Fruit fly (Drosophila melanogaster) whole organism, wandering third instar larva: ENCODE measurements around the gene LeuRS-m.

ENCODE experiments used
- Hr83 ChIP-seq: fragments of 200-300 bp; sonication (Bioruptor generic); optimal IDR thresholded peaks from 2 replicates; lab custom pipeline; 2016; ENCODE audit warnings: missing biosample characterization, mild to moderate bottlenecking, missing genetic modification characterization, moderate library complexity; ENCODE audit not compliant: poor library complexity, severe bottlenecking
- Mio ChIP-seq: sonication (Bioruptor generic); optimal IDR thresholded peaks from 2 replicates; lab custom pipeline; 2016; ENCODE audit warnings: missing biosample characterization, missing genetic modification characterization
- Rel ChIP-seq, 2 experiments: fragments of 200-800 bp; sonication (Bioruptor generic) in 1 of 2; optimal IDR thresholded peaks; 2 replicates in 1 of 2; 3 replicates in 1 of 2; lab custom pipeline; 2016 to 2019; ENCODE audit warnings: mild to moderate bottlenecking in 2 of 2, missing biosample characterization in 2 of 2, missing genetic modification characterization in 2 of 2, moderate library complexity in 1 of 2
- br ChIP-seq: fragments of 200-800 bp; sonication (Bioruptor generic); optimal IDR thresholded peaks from 2 replicates; lab custom pipeline; 2016; ENCODE audit warnings: missing biosample characterization, missing genetic modification characterization
- brk ChIP-seq: fragments of 200-800 bp; sonication (Bioruptor generic); optimal IDR thresholded peaks from 2 replicates; lab custom pipeline; 2016; ENCODE audit warnings: missing biosample characterization, mild to moderate bottlenecking, missing genetic modification characterization
- dsf ChIP-seq: sonication (Bioruptor generic); optimal IDR thresholded peaks from 2 replicates; lab custom pipeline; 2016; ENCODE audit warnings: missing biosample characterization, missing genetic modification characterization, borderline replicate concordance
- h ChIP-seq: fragments of 200-800 bp; sonication (Bioruptor generic); optimal IDR thresholded peaks from 3 replicates; lab custom pipeline; 2016; ENCODE audit warnings: missing biosample characterization, mild to moderate bottlenecking, missing genetic modification characterization
- psq ChIP-seq: fragments of 200-800 bp; sonication (Bioruptor generic); optimal IDR thresholded peaks from 3 replicates; lab custom pipeline; 2017; ENCODE audit warnings: missing biosample characterization, mild to moderate bottlenecking, missing genetic modification characterization, moderate library complexity
- tai ChIP-seq: sonication (Bioruptor generic); optimal IDR thresholded peaks from 2 replicates; lab custom pipeline; 2016; ENCODE audit warnings: missing biosample characterization, missing genetic modification characterization
- usp ChIP-seq: fragments of >200 bp; optimal IDR thresholded peaks from 2 replicates; lab custom pipeline; 2017; ENCODE audit warnings: missing biosample characterization, missing genetic modification characterization
- woc ChIP-seq: sonication (Bioruptor generic); optimal IDR thresholded peaks from 2 replicates; lab custom pipeline; 2016; ENCODE audit warnings: missing biosample characterization, mild to moderate bottlenecking, missing genetic modification characterization

dm6 chr3L:4860969-4861368 lies 35.3 kb downstream of the LeuRS-m start, which contains the start of gene Dnah3:
- TF ChIP-seq Hr83 (GFP tag; lab: Kevin White, UChicago) (no peak), woc (GFP tag; lab: Kevin White, UChicago) (no peak), br (GFP tag; lab: Kevin White, UChicago) (no peak), h (no peak), usp (GFP tag; lab: Kevin White, UChicago) (no peak), brk (GFP tag; lab: Kevin White, UChicago) (no peak), Rel (GFP tag; optimal IDR thresholded peaks at IDR 0.05; lab: Kevin White, UChicago) (no peak), Rel (tag; optimal IDR thresholded peaks at IDR 0.05; lab: Kevin White, UChicago) (no peak), tai (GFP tag; lab: Kevin White, UChicago) (no peak), psq (GFP tag; lab: Kevin White, UChicago) (no peak), Mio (no peak), dsf (GFP tag; lab: Kevin White, UChicago) (no peak)
